Fruit fly (Drosophila melanogaster) whole organism, pupa: ENCODE data around the gene RAF2.

Experiments
- CG10348 ChIP-seq: fragments of 200-800 bp; sonication (Bioruptor generic); IDR thresholded peaks from 2 replicates; pipeline ENCODE4 v1.3.6; 2022; ENCODE audit warnings: missing biosample characterization, missing genetic modification characterization
- CG12605 ChIP-seq: fragments of 200-800 bp; sonication (Bioruptor generic); IDR thresholded peaks from 2 replicates; pipeline ENCODE4 v1.3.6; 2022; ENCODE audit warnings: missing biosample characterization, missing genetic modification characterization
- CG15710 ChIP-seq: fragments of 200-800 bp; sonication (Bioruptor generic); optimal IDR thresholded peaks from 2 replicates; lab custom pipeline; 2018; ENCODE audit warnings: missing biosample characterization, mild to moderate bottlenecking, missing genetic modification characterization, moderate library complexity
- CG17806 ChIP-seq: fragments of 200-800 bp; sonication (Bioruptor generic); optimal IDR thresholded peaks from 2 replicates; lab custom pipeline; 2018; ENCODE audit warnings: missing biosample characterization, mild to moderate bottlenecking, missing genetic modification characterization, moderate library complexity
- CG4496 ChIP-seq: fragments of 200-800 bp; sonication (Bioruptor generic); IDR thresholded peaks from 3 replicates; pipeline ENCODE4 v1.3.6; 2022; ENCODE audit warnings: missing biosample characterization, missing genetic modification characterization
- CG8301 ChIP-seq: fragments of 200-800 bp; sonication (Bioruptor generic); optimal IDR thresholded peaks from 2 replicates; lab custom pipeline; 2018; ENCODE audit warnings: missing biosample characterization, mild to moderate bottlenecking, missing genetic modification characterization
- CG9948 ChIP-seq: fragments of 200-800 bp; sonication (Bioruptor generic); optimal IDR thresholded peaks from 2 replicates; lab custom pipeline; 2018; ENCODE audit warnings: missing biosample characterization, mild to moderate bottlenecking, missing genetic modification characterization, moderate library complexity
- D1 ChIP-seq: fragments of 200-800 bp; sonication (Bioruptor generic); optimal IDR thresholded peaks from 2 replicates; lab custom pipeline; 2018; ENCODE audit warnings: missing biosample characterization, mild to moderate bottlenecking, missing genetic modification characterization, moderate library complexity
- EcR ChIP-seq: fragments of 200-800 bp; sonication (Bioruptor generic); optimal IDR thresholded peaks from 3 replicates; lab custom pipeline; 2019; ENCODE audit warnings: missing biosample characterization, missing genetic modification characterization, mild to moderate bottlenecking, moderate library complexity, missing genetic modification reagents
- Pif1A ChIP-seq: fragments of 200-800 bp; sonication (Bioruptor generic); optimal IDR thresholded peaks from 3 replicates; lab custom pipeline; 2016; ENCODE audit warnings: missing biosample characterization, missing genetic modification characterization
- Pif1B ChIP-seq: fragments of 200-800 bp; sonication (Bioruptor generic); optimal IDR thresholded peaks from 3 replicates; lab custom pipeline; 2016; ENCODE audit warnings: missing biosample characterization, missing genetic modification characterization
- Snoo ChIP-seq: fragments of 200-800 bp; sonication (Bioruptor generic); optimal IDR thresholded peaks from 3 replicates; lab custom pipeline; 2017; ENCODE audit warnings: missing biosample characterization, mild to moderate bottlenecking, missing genetic modification characterization, inconsistent platforms
- gl ChIP-seq: fragments of 200-800 bp; sonication (Bioruptor generic); optimal IDR thresholded peaks from 2 replicates; lab custom pipeline; 2018; ENCODE audit warnings: missing biosample characterization, mild to moderate bottlenecking, missing genetic modification characterization
- rn ChIP-seq: fragments of 200-800 bp; sonication (Bioruptor generic); IDR thresholded peaks from 2 replicates; pipeline ENCODE4 v1.3.6; 2022; ENCODE audit warnings: missing biosample characterization, missing genetic modification characterization

dm6 chr3L:16419059-16419773 is 33.1 kb downstream of the RAF2 start, which contains the start of the genes TyrRS and CG33158:
- no peak for TF ChIP-seq Snoo (tag; lab: Kevin White, UChicago)
- TF ChIP-seq Pif1B (GFP tag; lab: Kevin White, UChicago), result no peak
- no peak for TF ChIP-seq EcR (GFP tag; lab: Kevin White, UChicago)
- TF ChIP-seq gl, result no peak
- TF ChIP-seq CG9948 (tag; lab: Kevin White, UChicago), result no peak
- no peak for TF ChIP-seq CG15710 (tag; lab: Kevin White, UChicago)
- TF ChIP-seq CG8301 (tag; lab: Kevin White, UChicago), result no peak
- TF ChIP-seq CG4496 (GFP tag; lab: Robert Waterston, UW), result no peak
- TF ChIP-seq CG17806 (tag; lab: Kevin White, UChicago), result no peak
- no peak for TF ChIP-seq CG12605
- no peak for TF ChIP-seq CG10348 (GFP tag; lab: Robert Waterston, UW)
- TF ChIP-seq D1, result no peak
- no peak for TF ChIP-seq Pif1A (GFP tag; lab: Kevin White, UChicago)
- TF ChIP-seq rn (GFP tag; lab: Robert Waterston, UW), result no peak
